ENCODE assay signal across 5 worm cellular contexts in the genomic region with DNA sequence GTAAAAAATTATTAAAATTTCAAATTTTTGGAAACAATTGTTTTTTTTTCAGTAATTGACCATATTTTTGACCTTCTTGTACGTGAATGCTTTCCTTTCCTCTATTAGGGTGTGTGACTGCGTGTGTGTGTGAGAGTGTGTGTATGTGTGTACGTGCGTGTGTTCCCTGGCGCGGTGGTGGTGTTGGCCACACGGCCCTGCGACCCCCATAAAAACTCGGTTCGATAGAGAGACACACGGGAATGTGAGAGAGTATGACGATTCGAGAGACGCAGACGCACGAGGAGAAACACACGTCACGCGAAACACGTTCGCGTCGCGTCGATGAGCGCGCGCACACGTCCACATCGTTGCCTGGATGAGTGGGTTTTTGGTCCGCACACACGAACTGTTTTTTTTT.
TF ChIP-seq lines count a peak whose summit lies in the region.

No protein-coding gene starts in this region.

TF ChIP-seq in whole organism, L1 larva, 84 proteins besides CTCF, POLR2A, EP300 and RAD21 (continues in another document):
- TF ChIP-seq mdl-1 (tag; optimal IDR thresholded peaks at IDR 0.05; lab: Kevin White, UChicago) (peak in 1 of 2 experiments; percentile 81), lin-13 (GFP tag; optimal IDR thresholded peaks at IDR 0.05; lab: Kevin White, UChicago) (peak; percentile 32), lsy-2 (tag; optimal IDR thresholded peaks at IDR 0.05; lab: Kevin White, UChicago) (peak; percentile 51 to 64), C04F5.9 (tag; optimal IDR thresholded peaks at IDR 0.05; lab: Kevin White, UChicago) (peak; percentile 43), lin-15B (tag; optimal IDR thresholded peaks at IDR 0.05; lab: Kevin White, UChicago) (peak; percentile 5), egl-13 (tag; optimal IDR thresholded peaks at IDR 0.05; lab: Kevin White, UChicago) (peak; percentile 7), lin-14 (GFP tag; optimal IDR thresholded peaks at IDR 0.05; lab: Kevin White, UChicago) (peak; percentile 98), lir-3 (tag; optimal IDR thresholded peaks at IDR 0.05; lab: Kevin White, UChicago; ENCODE audit: poor library complexity) (no peak), ceh-82 (tag; optimal IDR thresholded peaks at IDR 0.05; lab: Kevin White, UChicago) (peak in 2 of 3 experiments; percentile 52 to 65), F16B12.6 (tag; optimal IDR thresholded peaks at IDR 0.05; lab: Kevin White, UChicago) (peak; percentile 44), efl-1 (optimal IDR thresholded peaks at IDR 0.05; lab: Kevin White, UChicago) (peak; percentile 65 to 68), efl-1 (GFP tag; optimal IDR thresholded peaks at IDR 0.05 in 1 of 2; lab: Kevin White, UChicago) (peak; percentile 56 to 92), nhr-47 (tag; optimal IDR thresholded peaks at IDR 0.05; lab: Kevin White, UChicago) (peak; percentile 75), egl-27 (tag; optimal IDR thresholded peaks at IDR 0.05; lab: Kevin White, UChicago) (peak in 1 of 2 experiments; percentile 17), ztf-4 (tag; optimal IDR thresholded peaks at IDR 0.05; lab: Kevin White, UChicago) (no peak), nhr-19 (GFP tag; conservative IDR thresholded peaks at IDR 0.05; lab: Robert Waterston, UW) (peak; percentile 33; the same call in 1 of the 2 replicates)

TF ChIP-seq in whole organism, L3 larva, 47 proteins besides CTCF, POLR2A, EP300 and RAD21 (continues in another document):
- no peak for TF ChIP-seq nhr-67 (tag; optimal IDR thresholded peaks at IDR 0.05; lab: Kevin White, UChicago)
- peak; percentile 56 for TF ChIP-seq nhr-43 (tag; optimal IDR thresholded peaks at IDR 0.05; lab: Kevin White, UChicago; ENCODE audit: poor library complexity, severe bottlenecking)
- TF ChIP-seq ceh-16 (tag; optimal IDR thresholded peaks at IDR 0.05; lab: Kevin White, UChicago): no peak
- no peak for TF ChIP-seq fos-1 (tag; optimal IDR thresholded peaks at IDR 0.05; lab: Kevin White, UChicago)
- TF ChIP-seq ceh-28 (tag; optimal IDR thresholded peaks at IDR 0.05; lab: Kevin White, UChicago): peak; percentile 60
- peak; percentile 96 for TF ChIP-seq hmg-11 (tag; optimal IDR thresholded peaks at IDR 0.05; lab: Kevin White, UChicago)
- peak; percentile 68 for TF ChIP-seq mdl-1 (tag; optimal IDR thresholded peaks at IDR 0.05; lab: Kevin White, UChicago)
- TF ChIP-seq elt-3 (tag; optimal IDR thresholded peaks at IDR 0.05; lab: Kevin White, UChicago): peak in 1 of 3 experiments; percentile 61
- peak; percentile 85 for TF ChIP-seq egl-5 (tag; optimal IDR thresholded peaks at IDR 0.05; lab: Kevin White, UChicago)
- no peak for TF ChIP-seq sea-2 (GFP tag; optimal IDR thresholded peaks at IDR 0.05; lab: Kevin White, UChicago)
- peak; percentile 46 for TF ChIP-seq ztf-4 (tag; optimal IDR thresholded peaks at IDR 0.05; lab: Kevin White, UChicago)
- TF ChIP-seq nfya-1 (tag; optimal IDR thresholded peaks at IDR 0.05; lab: Kevin White, UChicago; ENCODE audit: insufficient read depth): peak; percentile 75
- TF ChIP-seq R02D3.7 (tag; optimal IDR thresholded peaks at IDR 0.05; lab: Kevin White, UChicago): peak; percentile 12
- TF ChIP-seq nhr-12 (tag; optimal IDR thresholded peaks at IDR 0.05; lab: Kevin White, UChicago): no peak
- peak; percentile 51 for TF ChIP-seq snpc-4 (tag; optimal IDR thresholded peaks at IDR 0.05; lab: Kevin White, UChicago)
- peak; percentile 72 for TF ChIP-seq jun-1 (tag; optimal IDR thresholded peaks at IDR 0.05; lab: Kevin White, UChicago)
- TF ChIP-seq tbx-2 (tag; optimal IDR thresholded peaks at IDR 0.05; lab: Kevin White, UChicago): peak; percentile 42

TF ChIP-seq in whole organism, early embryonic, 17 proteins besides CTCF, POLR2A, EP300 and RAD21:
- TF ChIP-seq aly-1 (tag; optimal IDR thresholded peaks at IDR 0.05; lab: Kevin White, UChicago): no peak
- no peak for TF ChIP-seq ceh-36 (tag; optimal IDR thresholded peaks at IDR 0.05; lab: Kevin White, UChicago)
- no peak for TF ChIP-seq tra-4 (tag; optimal IDR thresholded peaks at IDR 0.05; lab: Kevin White, UChicago)
- TF ChIP-seq flt-1 (GFP tag; IDR thresholded peaks at IDR 0.05; lab: Robert Waterston, UW): no peak
- TF ChIP-seq F13C5.2 (tag; optimal IDR thresholded peaks at IDR 0.05; lab: Kevin White, UChicago): peak; percentile 56
- no peak for TF ChIP-seq ceh-13 (GFP tag; optimal IDR thresholded peaks at IDR 0.05; lab: Kevin White, UChicago)
- TF ChIP-seq ama-1 (optimal IDR thresholded peaks at IDR 0.05; lab: Kevin White, UChicago): no peak
- TF ChIP-seq tbx-37 (GFP tag; conservative IDR thresholded peaks at IDR 0.05; lab: Robert Waterston, UW): no peak; the same call in 1 of the 2 replicates
- TF ChIP-seq sea-1 (GFP tag; conservative IDR thresholded peaks at IDR 0.05; lab: Robert Waterston, UW): peak; percentile 49; the same call in 1 of the 2 replicates
- TF ChIP-seq hmg-4 (GFP tag; optimal IDR thresholded peaks at IDR 0.05; lab: Kevin White, UChicago): peak; percentile 83
- TF ChIP-seq ets-7 (tag; optimal IDR thresholded peaks at IDR 0.05; lab: Kevin White, UChicago): no peak
- no peak for TF ChIP-seq hmbx-1 (tag; optimal IDR thresholded peaks at IDR 0.05; lab: Kevin White, UChicago)
- no peak for TF ChIP-seq hnd-1 (tag; optimal IDR thresholded peaks at IDR 0.05; lab: Kevin White, UChicago)
- no peak for TF ChIP-seq pes-1 (GFP tag; IDR thresholded peaks at IDR 0.05; lab: Robert Waterston, UW)
- peak; percentile 20; the same call in 1 of the 2 replicates for TF ChIP-seq tbx-11 (GFP tag; IDR thresholded peaks at IDR 0.05; lab: Robert Waterston, UW)
- TF ChIP-seq B0310.2 (tag; optimal IDR thresholded peaks at IDR 0.05; lab: Kevin White, UChicago): no peak
- TF ChIP-seq scrt-1 (GFP tag; IDR thresholded peaks at IDR 0.05; lab: Robert Waterston, UW): no peak

TF ChIP-seq in whole organism, midembryonic, 9 proteins besides CTCF, POLR2A, EP300 and RAD21:
- TF ChIP-seq ztf-23 (GFP tag; IDR thresholded peaks at IDR 0.05; lab: Robert Waterston, UW) (peak; percentile 53; the same call in 1 of the 2 replicates), cog-1 (tag; optimal IDR thresholded peaks at IDR 0.05; lab: Kevin White, UChicago) (peak; percentile 57), med-1 (GFP tag; optimal IDR thresholded peaks at IDR 0.05; lab: Kevin White, UChicago; ENCODE audit: insufficient read depth) (no peak), flt-1 (GFP tag; IDR thresholded peaks at IDR 0.05; lab: Robert Waterston, UW) (no peak), ztf-29 (GFP tag; IDR thresholded peaks at IDR 0.05; lab: Robert Waterston, UW) (no peak), T22C8.4 (GFP tag; IDR thresholded peaks at IDR 0.05; lab: Robert Waterston, UW) (peak; percentile 32; the same call in 1 of the 2 replicates)

TF ChIP-seq in whole organism, young adult, 124 proteins besides CTCF, POLR2A, EP300 and RAD21 (continues in another document):
- no peak for TF ChIP-seq unc-130 (GFP tag; optimal IDR thresholded peaks at IDR 0.05; lab: Kevin White, UChicago)
- no peak for TF ChIP-seq B0035.1 (tag; optimal IDR thresholded peaks at IDR 0.05; lab: Kevin White, UChicago)
- TF ChIP-seq F52B5.7 (tag; optimal IDR thresholded peaks at IDR 0.05; lab: Kevin White, UChicago): no peak
- peak; percentile 42; the same call in 1 of the 2 replicates for TF ChIP-seq pbrm-1 (GFP tag; IDR thresholded peaks at IDR 0.05; lab: Robert Waterston, UW)
- TF ChIP-seq nhr-90 (tag; optimal IDR thresholded peaks at IDR 0.05; lab: Kevin White, UChicago): peak; percentile 14
- no peak for TF ChIP-seq snpc-3.4 (tag; optimal IDR thresholded peaks at IDR 0.05; lab: Kevin White, UChicago)
- TF ChIP-seq repo-1 (tag; optimal IDR thresholded peaks at IDR 0.05; lab: Kevin White, UChicago): peak; percentile 44
- peak; percentile 83 for TF ChIP-seq ceh-27 (GFP tag; optimal IDR thresholded peaks at IDR 0.05; lab: Kevin White, UChicago)
- TF ChIP-seq let-526 (GFP tag; IDR thresholded peaks at IDR 0.05; lab: Robert Waterston, UW): peak; percentile 58; the same call in 1 of the 2 replicates
- no peak for TF ChIP-seq lsy-27 (tag; optimal IDR thresholded peaks at IDR 0.05; lab: Kevin White, UChicago; ENCODE audit: borderline replicate concordance, insufficient read depth)
- no peak for TF ChIP-seq ztf-28 (GFP tag; IDR thresholded peaks at IDR 0.05; lab: Robert Waterston, UW)
- peak; percentile 46 for TF ChIP-seq F23B12.7 (tag; optimal IDR thresholded peaks at IDR 0.05; lab: Kevin White, UChicago; ENCODE audit: insufficient read depth)
- no peak for TF ChIP-seq F39B2.1 (GFP tag; IDR thresholded peaks at IDR 0.05; lab: Robert Waterston, UW)
- no peak for TF ChIP-seq F57C9.4 (tag; optimal IDR thresholded peaks at IDR 0.05; lab: Kevin White, UChicago)
- peak in 1 of 3 experiments; percentile 41 for TF ChIP-seq lin-35 (GFP tag; optimal IDR thresholded peaks at IDR 0.05; lab: Kevin White, UChicago)
- TF ChIP-seq rpc-1 (optimal IDR thresholded peaks at IDR 0.05; lab: Kevin White, UChicago): no peak
- no peak for TF ChIP-seq rpc-1 (tag; optimal IDR thresholded peaks at IDR 0.05; lab: Kevin White, UChicago)
- peak; percentile 83 for TF ChIP-seq nhr-80 (tag; optimal IDR thresholded peaks at IDR 0.05; lab: Kevin White, UChicago)
- TF ChIP-seq nfyb-1 (GFP tag; IDR thresholded peaks at IDR 0.05; lab: Robert Waterston, UW): peak; percentile 44
- TF ChIP-seq xnd-1 (tag; optimal IDR thresholded peaks at IDR 0.05; lab: Kevin White, UChicago): no peak
- TF ChIP-seq lin-40 (tag; optimal IDR thresholded peaks at IDR 0.05; lab: Kevin White, UChicago): peak; percentile 81
- no peak for TF ChIP-seq snpc-1.1 (tag; optimal IDR thresholded peaks at IDR 0.05; lab: Kevin White, UChicago; ENCODE audit: insufficient read depth)
- TF ChIP-seq nhr-179 (tag; optimal IDR thresholded peaks at IDR 0.05; lab: Kevin White, UChicago): no peak
- TF ChIP-seq snpc-4 (GFP tag; optimal IDR thresholded peaks at IDR 0.05; lab: Kevin White, UChicago): no peak
- peak in 1 of 4 experiments; percentile 40 for TF ChIP-seq snpc-4 (tag; optimal IDR thresholded peaks at IDR 0.05; lab: Kevin White, UChicago)
- no peak for TF ChIP-seq efl-1 (GFP tag; optimal IDR thresholded peaks at IDR 0.05; lab: Kevin White, UChicago)
- TF ChIP-seq ztf-6 (GFP tag; IDR thresholded peaks at IDR 0.05; lab: Robert Waterston, UW): no peak
- no peak for TF ChIP-seq ceh-58 (GFP tag; IDR thresholded peaks at IDR 0.05; lab: Robert Waterston, UW)
- TF ChIP-seq C06A6.2 (GFP tag; conservative IDR thresholded peaks at IDR 0.05; lab: Robert Waterston, UW): 0 out of 2 replicates have a peak, but pooled peaks have one; percentile 36
- no peak for TF ChIP-seq pha-4 (tag; optimal IDR thresholded peaks at IDR 0.05; lab: Kevin White, UChicago)
- TF ChIP-seq dpff-1 (tag; optimal IDR thresholded peaks at IDR 0.05; lab: Kevin White, UChicago): no peak
- TF ChIP-seq B0336.3 (GFP tag; IDR thresholded peaks at IDR 0.05; lab: Robert Waterston, UW): peak; percentile 55; the same call in 1 of the 2 replicates
- TF ChIP-seq lin-26 (GFP tag; IDR thresholded peaks at IDR 0.05; lab: Robert Waterston, UW): peak; percentile 65; the same call in 1 of the 2 replicates
- TF ChIP-seq ztf-18 (tag; optimal IDR thresholded peaks at IDR 0.05; lab: Kevin White, UChicago): peak; percentile 82
- no peak for TF ChIP-seq hsf-1 (GFP tag; IDR thresholded peaks at IDR 0.05; lab: Robert Waterston, UW)
